Fruit fly (Drosophila melanogaster): ENCODE measurements around the gene CG1529.
A peak's percentile ranks its signal among the peaks of the same experiment; 100 is the strongest.

CG1529 gene

DNA sequence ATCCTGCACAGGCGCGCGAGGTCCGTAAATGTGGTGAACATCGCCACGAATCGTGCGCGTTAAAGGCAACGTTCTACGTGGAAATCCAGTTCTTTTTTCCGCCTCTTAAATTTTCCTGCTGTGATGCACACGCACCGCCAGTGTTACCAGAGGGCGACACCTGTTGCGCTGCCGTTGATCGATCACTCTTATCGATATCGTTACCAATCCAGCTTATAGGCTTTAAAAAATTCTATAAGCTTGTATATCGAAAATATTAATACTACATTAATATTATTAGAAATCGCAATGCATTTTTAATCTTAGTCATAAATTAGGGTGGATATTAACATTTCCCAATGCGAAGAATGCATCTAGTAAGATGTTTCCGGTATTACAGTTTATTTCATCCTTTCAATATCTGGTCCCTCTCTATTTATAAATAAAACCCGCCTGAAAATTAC, at the start of gene CG1529:
CG1529 (minus strand) TSS at position 132 of the 443 bp plus-strand sequence.
- TF ChIP-seq CTCF (optimal IDR thresholded peaks at IDR 0.05) = no peak

DNA sequence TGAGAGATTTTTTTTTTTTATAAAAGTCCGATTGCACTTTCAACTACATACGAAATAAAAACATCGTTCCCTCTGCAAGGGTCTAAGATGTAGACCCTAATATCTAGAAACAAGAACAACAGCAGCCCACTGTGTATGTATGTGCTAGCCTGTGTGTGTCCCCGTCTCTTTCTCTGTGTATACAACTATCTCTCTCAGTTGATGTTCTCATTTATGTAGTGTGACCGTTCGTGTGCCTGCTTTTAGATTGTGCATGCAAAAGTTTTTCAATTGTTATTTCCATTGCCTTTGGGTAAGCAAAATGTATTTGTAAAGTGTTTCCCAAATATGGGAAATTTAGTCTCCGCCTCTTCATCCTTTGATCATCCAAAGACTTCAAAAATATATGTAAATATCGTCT, 48.6 kb upstream of the CG1529 start:
- no peak for TF ChIP-seq CG8478 (optimal IDR thresholded peaks at IDR 0.05)
- no peak for TF ChIP-seq CTCF (optimal IDR thresholded peaks at IDR 0.05)

DNA sequence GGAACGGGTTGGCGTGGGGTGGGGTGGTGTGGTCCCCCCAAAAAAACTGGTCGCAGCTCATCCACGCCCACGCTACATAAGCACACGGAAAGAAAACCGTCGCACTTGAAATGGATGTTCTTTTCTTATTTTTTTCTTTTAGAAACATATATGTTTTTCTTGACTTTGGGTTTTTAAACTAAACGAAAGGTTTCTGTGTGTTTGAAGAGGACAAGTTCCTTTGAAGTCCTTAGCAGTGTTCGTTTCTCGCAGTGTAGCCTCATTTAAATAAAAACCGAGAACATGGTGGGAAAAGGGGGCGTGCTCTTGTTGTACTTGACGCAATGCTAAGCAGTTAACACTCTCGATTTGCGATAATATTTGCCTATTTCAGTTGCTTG, 42.6 kb upstream of the CG1529 start:
- TF ChIP-seq CTCF (optimal IDR thresholded peaks at IDR 0.05) = no peak
- no peak for TF ChIP-seq CG8478 (optimal IDR thresholded peaks at IDR 0.05)

DNA sequence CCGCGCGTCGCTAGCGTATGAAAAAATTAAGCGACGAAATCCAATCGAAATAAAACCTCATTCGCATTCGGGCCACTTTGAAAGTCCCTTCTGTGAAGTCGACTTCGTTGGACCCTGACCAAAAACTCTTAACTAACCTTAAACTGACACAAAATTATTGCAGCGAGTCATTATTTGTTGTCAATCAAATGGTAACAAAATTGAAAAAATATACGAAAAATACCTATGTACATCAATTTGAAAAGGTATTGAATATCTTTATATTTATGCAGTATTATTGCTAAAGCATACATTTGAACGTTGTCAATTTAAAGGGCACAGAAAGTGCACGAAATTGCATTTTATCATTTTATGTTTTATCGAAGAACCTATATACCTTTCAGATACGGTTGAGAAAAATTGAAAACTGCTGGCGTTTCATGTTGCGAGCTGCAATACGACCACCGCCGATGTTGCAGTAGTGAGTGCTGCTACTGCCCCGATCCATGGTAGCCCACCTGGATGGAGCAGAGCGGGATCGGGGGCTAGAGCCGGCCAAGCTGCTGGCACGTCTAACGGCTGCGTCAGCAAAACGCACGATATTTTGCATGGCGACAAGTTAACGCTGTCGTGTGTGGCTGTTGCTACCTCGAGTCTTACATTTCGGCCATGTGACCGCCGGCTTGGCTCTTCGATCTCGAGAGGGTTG, 42.0 kb upstream of the CG1529 start:
- TF ChIP-seq CTCF (optimal IDR thresholded peaks at IDR 0.05) (no peak), CG8478 (optimal IDR thresholded peaks at IDR 0.05) (no peak)

DNA sequence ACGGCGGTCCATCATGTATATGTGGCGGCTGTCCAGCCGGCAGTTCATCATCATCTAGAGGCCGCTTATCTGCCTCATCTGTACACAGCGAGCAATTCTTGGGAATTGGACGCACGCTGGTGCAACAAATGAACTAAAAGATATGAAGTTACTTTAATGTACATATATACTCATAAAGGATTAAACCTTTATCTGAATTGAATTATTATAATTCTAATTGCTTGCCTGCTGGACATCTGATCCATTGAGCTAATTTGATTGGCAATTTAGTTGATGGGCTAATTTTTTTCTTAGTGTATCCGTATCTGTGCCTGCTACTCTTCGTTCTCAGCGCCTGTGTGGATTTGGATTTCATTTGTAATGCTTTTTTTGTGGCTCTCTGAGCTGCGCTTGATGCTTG, 41.2 kb upstream of the CG1529 start:
- TF ChIP-seq CTCF (optimal IDR thresholded peaks at IDR 0.05) = no peak
- TF ChIP-seq CG8478 (optimal IDR thresholded peaks at IDR 0.05) = no peak

DNA sequence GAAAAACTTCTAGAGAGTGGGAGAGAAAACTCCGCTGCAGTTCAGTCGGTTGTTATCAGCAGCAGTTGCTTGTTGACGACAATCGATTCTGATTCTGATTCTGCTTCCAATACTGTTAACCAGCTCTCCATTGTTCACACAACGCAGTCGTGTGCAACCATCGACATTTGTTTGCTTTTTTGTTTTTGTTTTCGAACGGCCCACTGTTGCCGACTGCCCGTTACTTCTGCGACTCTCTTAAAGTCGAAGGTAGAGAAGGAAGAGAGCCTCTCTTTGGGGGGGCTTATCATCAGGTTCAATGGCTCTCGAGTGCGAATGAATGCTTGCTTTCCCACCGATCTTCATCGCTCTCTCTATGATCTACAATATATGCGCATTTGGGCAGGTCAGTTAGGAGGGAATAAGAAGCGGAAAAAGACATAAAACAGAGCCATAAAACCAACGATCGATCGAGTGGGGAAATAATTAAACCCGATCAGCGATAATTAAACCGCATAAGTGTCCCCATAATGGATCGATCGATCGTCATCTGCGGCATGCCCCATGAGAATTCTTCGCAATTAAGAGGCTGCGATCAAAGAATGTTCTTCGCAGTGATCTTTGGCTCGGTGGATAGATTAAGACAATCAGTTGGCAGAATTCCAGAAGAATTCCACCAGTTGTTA, 40.1 kb upstream of the CG1529 start:
- TF ChIP-seq CTCF (optimal IDR thresholded peaks at IDR 0.05) (no peak), CG8478 (optimal IDR thresholded peaks at IDR 0.05) (no peak)

DNA sequence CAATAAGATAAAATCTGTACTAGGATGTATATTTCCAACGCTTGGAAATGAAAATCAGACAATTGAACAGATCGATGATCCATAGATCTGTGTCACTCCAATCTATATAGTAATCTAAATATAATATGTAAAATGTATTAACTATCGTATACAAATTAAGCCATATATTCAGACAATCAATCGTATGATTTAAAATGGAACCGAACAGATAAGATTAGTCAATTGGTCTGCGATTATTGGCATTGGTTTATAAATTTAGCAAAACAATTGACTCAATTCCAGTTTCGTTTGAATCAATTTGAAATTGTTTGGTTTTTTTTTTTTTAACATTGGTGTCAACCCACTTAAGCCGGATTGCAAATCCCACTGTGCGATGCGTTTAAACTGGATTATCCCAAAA, 36.2 kb upstream of the CG1529 start:
- TF ChIP-seq CTCF (optimal IDR thresholded peaks at IDR 0.05) = no peak
- TF ChIP-seq CG8478 (optimal IDR thresholded peaks at IDR 0.05) = no peak

DNA sequence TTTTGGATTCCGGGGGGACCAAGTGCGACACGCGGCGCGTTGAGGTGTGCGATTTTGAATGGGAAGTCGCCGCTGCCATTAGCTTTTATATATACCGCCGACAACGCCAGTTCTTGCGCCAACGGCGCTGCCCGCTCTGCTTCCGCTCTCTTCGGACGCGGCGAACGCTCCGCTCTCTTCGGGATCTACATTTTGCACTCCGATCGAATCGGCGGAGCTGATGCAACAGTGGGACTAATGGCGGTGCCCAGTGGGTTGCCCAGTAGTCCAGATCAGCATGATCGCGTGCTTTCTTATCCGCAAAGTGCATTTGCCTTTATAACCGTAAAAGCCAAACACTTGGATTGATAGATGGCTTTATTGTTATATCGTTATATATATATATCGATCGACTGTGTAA, 35.7 kb upstream of the CG1529 start, which contains the start of gene CG32512:
CG32512 (minus strand) TSS at position 67 of the 400 bp plus-strand sequence.
- TF ChIP-seq CG8478 (optimal IDR thresholded peaks at IDR 0.05) (no peak), CTCF (optimal IDR thresholded peaks at IDR 0.05) (no peak)

DNA sequence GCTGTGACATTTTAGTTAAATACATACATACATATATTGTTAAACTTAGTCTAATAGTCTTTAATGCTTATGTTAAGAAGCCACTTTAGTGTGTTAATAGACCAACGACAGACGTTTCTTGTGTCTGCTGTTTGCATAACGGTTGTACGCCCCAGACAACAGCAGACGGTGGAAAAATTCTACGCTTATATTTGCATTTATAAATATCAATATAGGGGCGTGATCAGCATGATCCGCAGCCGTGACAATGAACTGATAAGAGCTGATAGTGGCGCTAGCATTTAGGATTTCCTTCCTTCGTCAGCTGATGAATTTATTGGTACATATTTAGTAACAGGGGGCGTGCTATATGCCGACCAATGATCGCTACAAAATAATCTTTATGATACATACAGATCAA, 34.0 kb upstream of the CG1529 start:
- no peak for TF ChIP-seq CTCF (optimal IDR thresholded peaks at IDR 0.05)
- no peak for TF ChIP-seq CG8478 (optimal IDR thresholded peaks at IDR 0.05)

DNA sequence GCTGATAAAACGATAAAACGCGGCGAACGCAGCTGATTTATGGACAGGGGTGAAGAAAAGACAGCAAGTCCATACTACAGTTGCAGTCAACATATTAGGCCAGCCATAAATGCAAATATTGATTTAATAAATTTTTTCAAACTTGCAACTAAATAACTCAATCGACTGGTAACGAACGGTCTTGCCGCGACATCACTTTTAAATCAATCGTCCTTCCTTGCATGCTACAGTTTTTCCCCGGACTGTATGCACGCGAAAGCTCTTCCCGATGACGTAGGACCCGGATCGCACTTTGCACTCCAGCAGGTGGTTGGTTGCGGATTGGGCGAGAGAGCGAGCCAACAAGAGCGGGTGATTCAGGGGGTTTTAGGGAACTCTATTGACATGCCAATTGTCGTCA, 33.2 kb upstream of the CG1529 start:
- TF ChIP-seq CG8478 (optimal IDR thresholded peaks at IDR 0.05) = no peak
- TF ChIP-seq CTCF (optimal IDR thresholded peaks at IDR 0.05) = no peak

DNA sequence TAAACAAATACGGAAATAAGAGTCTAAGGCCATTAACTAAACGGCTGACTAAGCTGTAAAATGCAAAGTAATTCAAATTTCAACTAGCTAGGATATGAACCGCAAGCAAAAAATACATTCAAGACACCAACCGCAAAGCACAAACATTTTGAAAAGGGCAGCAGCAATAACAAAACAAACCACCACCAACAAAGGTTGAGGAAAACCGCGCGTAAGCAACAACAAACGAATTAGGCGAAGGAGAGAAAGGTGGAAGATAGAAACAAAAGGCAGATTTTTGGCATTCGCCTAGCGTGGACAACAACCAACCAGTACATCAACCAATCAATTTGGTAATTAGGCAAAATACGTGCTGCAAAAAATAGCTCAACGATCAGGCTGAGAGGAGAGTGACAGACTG, 28.8 kb upstream of the CG1529 start:
- TF ChIP-seq CG8478 (optimal IDR thresholded peaks at IDR 0.05) (no peak), CTCF (optimal IDR thresholded peaks at IDR 0.05) (peak; percentile 73 to 84)

DNA sequence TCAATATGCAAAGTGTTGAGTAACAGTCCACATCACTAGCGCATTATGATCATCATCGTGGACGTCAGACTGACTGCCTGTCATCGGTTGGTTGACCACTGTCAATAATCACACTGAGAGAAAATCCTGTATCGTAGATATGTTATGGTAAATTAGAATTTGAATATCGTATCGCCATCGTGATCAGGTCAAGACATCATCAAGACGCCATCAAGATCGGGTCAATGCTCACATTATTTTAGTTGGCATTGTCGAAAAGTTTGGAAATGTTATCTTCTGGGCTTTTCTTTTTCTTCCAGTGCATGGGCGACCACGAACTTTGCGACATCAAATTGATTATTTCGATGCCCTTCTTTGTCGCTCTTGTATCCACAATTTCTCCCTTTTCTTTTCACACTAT, 27.2 kb upstream of the CG1529 start:
- TF ChIP-seq CG8478 (optimal IDR thresholded peaks at IDR 0.05) = no peak
- TF ChIP-seq CTCF (optimal IDR thresholded peaks at IDR 0.05) = no peak

DNA sequence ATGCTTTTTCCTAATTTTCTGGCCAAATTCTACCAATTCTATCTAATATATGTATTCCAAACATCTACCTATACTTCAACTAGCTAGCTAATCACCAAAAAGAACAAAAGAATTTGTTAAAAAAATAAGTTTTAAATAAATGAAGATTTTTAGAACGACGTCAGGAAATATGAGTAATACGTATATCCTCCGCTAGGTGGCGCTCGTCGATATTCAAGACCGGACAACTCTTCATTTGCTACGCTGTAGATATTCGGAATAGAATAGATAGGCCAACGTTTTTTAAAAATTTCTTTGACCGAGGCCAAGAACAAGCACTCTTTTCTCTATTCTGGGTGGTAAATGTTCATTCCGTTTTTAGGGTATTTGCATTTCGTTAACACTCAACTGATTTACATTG, 26.7 kb upstream of the CG1529 start:
- TF ChIP-seq CG8478 (optimal IDR thresholded peaks at IDR 0.05) = no peak
- TF ChIP-seq CTCF (optimal IDR thresholded peaks at IDR 0.05) = peak; percentile 68 to 82

DNA sequence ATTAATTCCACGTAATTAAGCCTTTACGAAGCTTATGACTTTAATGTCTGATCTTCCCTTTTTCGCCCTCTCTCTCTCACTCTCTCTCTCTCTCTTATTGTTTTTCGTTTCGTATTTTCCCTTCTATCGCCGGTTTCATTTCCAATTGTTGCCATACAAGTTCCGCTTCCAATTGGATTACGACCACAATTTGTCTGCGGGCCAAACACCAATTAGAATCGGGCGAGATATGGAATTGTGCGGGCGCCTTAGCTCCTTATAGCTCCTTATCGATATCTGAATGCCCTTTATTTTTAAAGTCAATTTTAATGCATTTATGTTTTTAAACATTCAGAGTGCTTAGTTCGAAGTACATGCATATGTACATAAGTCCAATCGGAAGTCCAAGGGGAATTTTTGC, 25.0 kb upstream of the CG1529 start:
- no peak for TF ChIP-seq CG8478 (optimal IDR thresholded peaks at IDR 0.05)
- TF ChIP-seq CTCF (optimal IDR thresholded peaks at IDR 0.05) = no peak

DNA sequence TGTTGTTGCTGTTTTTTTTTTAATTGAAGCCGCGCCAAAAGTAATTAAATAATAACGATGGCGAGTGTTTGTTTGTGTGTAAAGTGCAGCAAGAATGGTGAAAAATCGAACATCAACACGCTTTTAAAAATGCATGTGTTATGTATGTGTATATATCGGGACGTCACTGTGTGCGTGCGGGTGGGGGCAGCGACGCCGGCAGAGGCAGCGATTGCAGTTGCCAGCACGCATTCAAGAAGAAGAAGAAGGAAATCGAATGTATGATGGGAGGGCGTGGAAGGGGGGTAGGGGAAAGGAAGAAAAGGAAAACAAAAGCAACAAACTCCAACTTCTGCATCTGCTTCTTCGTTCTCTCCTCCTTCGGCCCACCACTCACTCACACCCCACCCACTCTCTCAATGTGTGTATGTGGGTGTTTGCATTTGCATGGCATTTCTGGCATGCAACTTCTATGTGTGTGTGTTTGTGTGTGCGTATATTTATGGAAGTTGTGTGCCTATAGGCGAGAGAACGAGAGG, 23.3 kb upstream of the CG1529 start:
- TF ChIP-seq CTCF (optimal IDR thresholded peaks at IDR 0.05) (no peak), CG8478 (optimal IDR thresholded peaks at IDR 0.05) (no peak)

DNA sequence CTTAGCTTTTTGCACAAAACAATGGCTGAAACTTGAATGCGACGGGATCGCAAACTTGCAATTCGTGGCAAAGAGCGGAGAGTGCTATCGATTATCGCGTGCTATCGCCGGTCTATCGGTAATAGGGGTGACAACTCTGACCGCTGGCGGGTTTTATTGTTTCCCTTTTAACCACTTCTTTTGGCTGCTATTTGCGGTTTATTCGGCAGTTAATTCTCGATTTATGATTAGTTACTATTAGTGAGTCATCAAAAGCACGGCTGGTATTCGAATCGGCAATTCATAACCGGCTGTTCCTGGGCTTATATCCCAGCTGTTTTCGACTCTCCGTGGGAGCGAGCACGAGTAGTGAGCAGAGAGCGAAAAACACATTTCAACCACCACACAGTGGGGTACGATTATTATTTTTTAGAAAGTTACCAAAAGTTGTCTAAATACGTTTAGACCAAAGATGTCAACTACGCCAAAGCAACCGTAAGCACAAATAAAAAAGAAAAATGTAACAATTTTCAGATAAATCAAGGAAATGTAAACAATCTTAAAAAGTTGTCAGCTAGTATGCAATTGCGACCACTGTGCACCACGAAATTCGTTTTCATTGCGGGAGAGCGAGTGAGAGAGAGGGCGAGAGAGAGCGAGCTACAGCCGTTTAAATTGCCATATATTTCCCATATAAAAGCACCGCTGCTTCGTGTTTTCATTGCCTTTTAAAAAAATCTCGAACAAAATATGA, 22.3 kb upstream of the CG1529 start, which contains the start of the genes Stt3A and bves:
Stt3A (minus strand) TSS at position 89 of the 733 bp plus-strand sequence.
bves (plus strand) TSS at position 115 of the 733 bp plus-strand sequence.
- TF ChIP-seq CTCF (optimal IDR thresholded peaks at IDR 0.05) (no peak), CG8478 (optimal IDR thresholded peaks at IDR 0.05) (no peak)

All from S2 (cell line).